Fruit fly (Drosophila melanogaster) whole organism, embryonic: ENCODE data around the gene Ptp4E.

Experiments used
- Atf3 ChIP-seq: fragments of 200-800 bp; sonication (Bioruptor generic); optimal IDR thresholded peaks from 3 replicates; lab custom pipeline; 2016; ENCODE audit warnings: missing biosample characterization, missing genetic modification characterization
- CG10147 ChIP-seq: fragments of 200-800 bp; sonication (Bioruptor generic); optimal IDR thresholded peaks from 2 replicates; lab custom pipeline; 2019; ENCODE audit warnings: missing biosample characterization, mild to moderate bottlenecking, missing genetic modification characterization, moderate library complexity
- CG10366 ChIP-seq: fragments of 200-800 bp; sonication (Bioruptor generic); IDR thresholded peaks from 2 replicates; pipeline ENCODE4 v1.3.6; 2022; ENCODE audit warnings: missing biosample characterization, missing genetic modification characterization
- CG10654 ChIP-seq: fragments of 200-800 bp; sonication (Bioruptor generic); optimal IDR thresholded peaks from 2 replicates; lab custom pipeline; 2016; ENCODE audit warnings: missing biosample characterization, missing genetic modification characterization
- CG11456 ChIP-seq: fragments of 200-800 bp; sonication (Bioruptor generic); IDR thresholded peaks from 3 replicates; pipeline ENCODE4 v1.3.6; 2022; ENCODE audit warnings: missing biosample characterization, missing genetic modification characterization
- CG11560 ChIP-seq: fragments of 200-800 bp; sonication (Bioruptor generic); IDR thresholded peaks from 3 replicates; pipeline ENCODE4 v1.3.6; 2022; ENCODE audit warnings: missing biosample characterization, missing genetic modification characterization
- CG12236 ChIP-seq: fragments of 200-800 bp; sonication (Bioruptor generic); optimal IDR thresholded peaks from 2 replicates; lab custom pipeline; 2016; ENCODE audit warnings: missing biosample characterization, missing genetic modification characterization
- CG1832 ChIP-seq: fragments of 200-800 bp; sonication (Bioruptor generic); optimal IDR thresholded peaks from 2 replicates; lab custom pipeline; 2017; ENCODE audit warnings: missing biosample characterization, mild to moderate bottlenecking, missing genetic modification characterization, inconsistent platforms
- CG2712 ChIP-seq: fragments of 200-800 bp; optimal IDR thresholded peaks from 3 replicates; lab custom pipeline; 2019; ENCODE audit warnings: missing biosample characterization, mild to moderate bottlenecking, missing genetic modification characterization, moderate library complexity
- CG31441 ChIP-seq: fragments of 200-800 bp; sonication (Bioruptor generic); IDR thresholded peaks from 2 replicates; pipeline ENCODE4 v1.3.6; 2022; ENCODE audit warnings: missing biosample characterization, missing genetic modification characterization
- CG4617 ChIP-seq: fragments of 200-800 bp; sonication (Bioruptor generic); optimal IDR thresholded peaks from 3 replicates; lab custom pipeline; 2016; ENCODE audit warnings: missing biosample characterization, missing genetic modification characterization, borderline replicate concordance
- CG5953 ChIP-seq: fragments of 200-800 bp; sonication (Bioruptor generic); IDR thresholded peaks from 2 replicates; pipeline ENCODE4 v1.3.6; 2022; ENCODE audit warnings: missing biosample characterization, missing genetic modification characterization
- CG6654 ChIP-seq: fragments of 200-800 bp; sonication (Bioruptor generic); optimal IDR thresholded peaks from 2 replicates; lab custom pipeline; 2017; ENCODE audit warnings: missing biosample characterization, mild to moderate bottlenecking, missing genetic modification characterization
- CG8478 ChIP-seq: fragments of >200 bp; optimal IDR thresholded peaks from 2 replicates; lab custom pipeline; 2018
- Doc2 ChIP-seq: fragments of 200-800 bp; sonication (Bioruptor generic); IDR thresholded peaks from 2 replicates; pipeline ENCODE4 v1.3.6; 2022; ENCODE audit warnings: missing biosample characterization, missing genetic modification characterization
- Eip74EF ChIP-seq, 2 experiments: fragments of 200-800 bp in 1 of 2; fragments of >200 bp in 1 of 2; sonication (Bioruptor generic) in 1 of 2; optimal IDR thresholded peaks; 2 replicates each; lab custom pipeline; 2017 to 2019; ENCODE audit warnings: missing biosample characterization in 2 of 2, missing genetic modification characterization in 2 of 2, mild to moderate bottlenecking in 1 of 2, moderate library complexity in 1 of 2
- Hey ChIP-seq: fragments of 200-800 bp; sonication (Bioruptor generic); optimal IDR thresholded peaks from 3 replicates; lab custom pipeline; 2018; ENCODE audit warnings: missing biosample characterization, mild to moderate bottlenecking, missing genetic modification characterization
- Hr78 ChIP-seq, 2 experiments: fragments of 200-800 bp in 1 of 2; fragments of >200 bp in 1 of 2; sonication (Bioruptor generic) in 1 of 2; optimal IDR thresholded peaks; 2 replicates each; lab custom pipeline; 2017 to 2019; ENCODE audit warnings: missing biosample characterization in 2 of 2, missing genetic modification characterization in 2 of 2, mild to moderate bottlenecking in 1 of 2, moderate library complexity in 1 of 2
- Jarid2 ChIP-seq: fragments of 200-800 bp; sonication (Bioruptor generic); optimal IDR thresholded peaks from 3 replicates; lab custom pipeline; 2017; ENCODE audit warnings: mild to moderate bottlenecking, missing biosample characterization, missing genetic modification reagents, missing genetic modification characterization
- MTF-1 ChIP-seq: fragments of 200-800 bp; sonication (Bioruptor generic); optimal IDR thresholded peaks from 2 replicates; lab custom pipeline; 2018; ENCODE audit warnings: missing biosample characterization, mild to moderate bottlenecking, missing genetic modification characterization, borderline replicate concordance
- Mad ChIP-seq: fragments of 200-800 bp; sonication (Bioruptor generic); optimal IDR thresholded peaks from 2 replicates; lab custom pipeline; 2016; ENCODE audit warnings: missing biosample characterization, missing genetic modification characterization
- Med ChIP-seq: fragments of 200-800 bp; sonication (Bioruptor generic); peaks from one replicate; lab custom pipeline; 2016; ENCODE audit warnings: missing biosample characterization, missing genetic modification characterization, mild to moderate bottlenecking, inconsistent platforms, moderate library complexity
- Nf-YB ChIP-seq: fragments of 200-800 bp; sonication (Bioruptor generic); optimal IDR thresholded peaks from 3 replicates; lab custom pipeline; 2019; ENCODE audit warnings: missing biosample characterization, mild to moderate bottlenecking, missing genetic modification characterization, moderate library complexity
- Oaz ChIP-seq: fragments of 200-800 bp; sonication (Bioruptor generic); IDR thresholded peaks from 2 replicates; pipeline ENCODE4 v1.3.6; 2022; ENCODE audit warnings: missing biosample characterization, missing genetic modification characterization
- Pdp1 ChIP-seq, 2 experiments: fragments of 200-800 bp; sonication (Bioruptor generic); optimal IDR thresholded peaks; 3 replicates each; lab custom pipeline; 2016; ENCODE audit warnings: missing biosample characterization in 2 of 2, missing genetic modification characterization in 2 of 2, mild to moderate bottlenecking in 1 of 2, moderate library complexity in 1 of 2
- Side ChIP-seq: fragments of 200-800 bp; sonication (Bioruptor generic); optimal IDR thresholded peaks from 2 replicates; lab custom pipeline; 2016; ENCODE audit warnings: missing biosample characterization, missing genetic modification characterization
- Sry-δ ChIP-seq: fragments of 200-800 bp; sonication (Bioruptor generic); optimal IDR thresholded peaks from 2 replicates; lab custom pipeline; 2016; ENCODE audit warnings: missing biosample characterization, missing genetic modification characterization
- Xbp1 ChIP-seq: fragments of 200-800 bp; sonication (Bioruptor generic); optimal IDR thresholded peaks from 3 replicates; lab custom pipeline; 2016; ENCODE audit warnings: missing biosample characterization, mild to moderate bottlenecking, missing genetic modification characterization
- chif ChIP-seq, 2 experiments: fragments of 200-800 bp; sonication (Bioruptor generic); optimal IDR thresholded peaks; 3 replicates each; lab custom pipeline; 2016; ENCODE audit warnings: missing biosample characterization in 2 of 2, missing genetic modification characterization in 2 of 2
- chn ChIP-seq: fragments of 200-800 bp; sonication (Bioruptor generic); optimal IDR thresholded peaks from 2 replicates; lab custom pipeline; 2016; ENCODE audit warnings: missing biosample characterization, missing genetic modification characterization
- dmrt99B ChIP-seq: fragments of 200-800 bp; sonication (Bioruptor generic); optimal IDR thresholded peaks from 2 replicates; lab custom pipeline; 2018; ENCODE audit warnings: missing biosample characterization, mild to moderate bottlenecking, missing genetic modification characterization, moderate library complexity
- dpn ChIP-seq, 2 experiments: fragments of 200-800 bp; sonication (Bioruptor generic); optimal IDR thresholded peaks; 3 replicates each; lab custom pipeline; 2016; ENCODE audit warnings: missing biosample characterization in 2 of 2, missing genetic modification characterization in 2 of 2
- gcm ChIP-seq: fragments of 200-800 bp; sonication (Bioruptor generic); optimal IDR thresholded peaks from 2 replicates; lab custom pipeline; 2019; ENCODE audit warnings: missing biosample characterization, mild to moderate bottlenecking, missing genetic modification characterization, moderate library complexity
- gem ChIP-seq: fragments of 200-800 bp; sonication (Bioruptor generic); optimal IDR thresholded peaks from 2 replicates; lab custom pipeline; 2019; ENCODE audit warnings: missing biosample characterization, mild to moderate bottlenecking, missing genetic modification characterization, moderate library complexity
- gt ChIP-seq: fragments of 200-800 bp; sonication (Bioruptor generic); IDR thresholded peaks from 2 replicates; pipeline ENCODE4 v1.3.6; 2022; ENCODE audit warnings: missing biosample characterization, missing genetic modification characterization
- hth ChIP-seq: fragments of >200 bp; optimal IDR thresholded peaks from 2 replicates; lab custom pipeline; 2017; ENCODE audit warnings: inconsistent platforms
- inv ChIP-seq: fragments of 200-800 bp; sonication (Bioruptor generic); IDR thresholded peaks from 2 replicates; pipeline ENCODE4 v1.3.6; 2022; ENCODE audit warnings: missing biosample characterization, missing genetic modification characterization; ENCODE audit not compliant: partially characterized antibody
- jigr1 ChIP-seq: fragments of 200-800 bp; sonication (Bioruptor generic); IDR thresholded peaks from 3 replicates; pipeline ENCODE4 v1.3.6; 2022; ENCODE audit warnings: missing biosample characterization, missing genetic modification characterization
- jumu ChIP-seq: fragments of 200-800 bp; sonication (Bioruptor generic); optimal IDR thresholded peaks from 3 replicates; lab custom pipeline; 2016; ENCODE audit warnings: missing biosample characterization, missing genetic modification characterization
- lab ChIP-seq: fragments of 200-800 bp; sonication (Bioruptor generic); optimal IDR thresholded peaks from 3 replicates; lab custom pipeline; 2017; ENCODE audit warnings: missing biosample characterization, missing genetic modification characterization, mild to moderate bottlenecking, moderate library complexity, missing genetic modification reagents
- oc ChIP-seq: fragments of 200-800 bp; sonication (Bioruptor generic); optimal IDR thresholded peaks from 2 replicates; lab custom pipeline; 2018; ENCODE audit warnings: missing biosample characterization, mild to moderate bottlenecking, missing genetic modification characterization, moderate library complexity
- peb ChIP-seq: fragments of 200-800 bp; sonication (Bioruptor generic); IDR thresholded peaks from 2 replicates; pipeline ENCODE4 v1.3.6; 2022; ENCODE audit warnings: missing biosample characterization, missing genetic modification characterization
- phol ChIP-seq: fragments of 200-800 bp; sonication (Bioruptor generic); optimal IDR thresholded peaks from 3 replicates; lab custom pipeline; 2018; ENCODE audit warnings: missing biosample characterization, mild to moderate bottlenecking, missing genetic modification characterization, moderate library complexity
- psq ChIP-seq: fragments of 200-800 bp; sonication (Bioruptor generic); optimal IDR thresholded peaks from 2 replicates; lab custom pipeline; 2017; ENCODE audit warnings: missing biosample characterization, missing genetic modification characterization
- salm ChIP-seq: fragments of 200-800 bp; sonication (Bioruptor generic); optimal IDR thresholded peaks from 2 replicates; lab custom pipeline; 2018; ENCODE audit warnings: missing biosample characterization, mild to moderate bottlenecking, missing genetic modification characterization
- shn ChIP-seq: fragments of 200-800 bp; sonication (Bioruptor generic); optimal IDR thresholded peaks from 3 replicates; lab custom pipeline; 2016; ENCODE audit warnings: missing biosample characterization, missing genetic modification characterization
- sisA ChIP-seq: fragments of 200-800 bp; sonication (Bioruptor generic); IDR thresholded peaks from 2 replicates; pipeline ENCODE4 v1.3.6; 2022; ENCODE audit warnings: missing biosample characterization, missing genetic modification characterization
- usp ChIP-seq: fragments of >200 bp; optimal IDR thresholded peaks from 2 replicates; lab custom pipeline; 2017; ENCODE audit warnings: missing biosample characterization, missing genetic modification characterization
- zfh1 ChIP-seq: fragments of 200-800 bp; sonication (Bioruptor generic); IDR thresholded peaks from 3 replicates; pipeline ENCODE4 v1.3.6; 2022; ENCODE audit warnings: missing biosample characterization, missing genetic modification characterization

The Ptp4E gene

dm6 chrX:4909938-4910778 lies 28.8 kb upstream of the Ptp4E start (continued):
- peak; percentile 100 for TF ChIP-seq zfh1
- peak; percentile 99 for TF ChIP-seq psq
- TF ChIP-seq MTF-1 (GFP tag; lab: Kevin White, UChicago): peak; percentile 99
- TF ChIP-seq gcm (GFP tag; lab: Kevin White, UChicago): peak; percentile 100
- peak; percentile 99 for TF ChIP-seq peb (GFP tag; lab: Robert Waterston, UW)
- TF ChIP-seq oc: peak; percentile 100
- TF ChIP-seq Side (GFP tag; lab: Kevin White, UChicago): peak; percentile 100
- TF ChIP-seq gt (GFP tag; lab: Robert Waterston, UW): peak; percentile 99
- peak; percentile 100 for TF ChIP-seq CG2712 (tag; lab: Kevin White, UChicago)
- peak; percentile 100 for TF ChIP-seq chn (GFP tag; lab: Kevin White, UChicago)
- peak; percentile 99 for TF ChIP-seq CG12236 (GFP tag; lab: Kevin White, UChicago)
- peak; percentile 82 for TF ChIP-seq Sry-δ
- TF ChIP-seq CG10366 (GFP tag; lab: Robert Waterston, UW): peak; percentile 100
- TF ChIP-seq Oaz (GFP tag; lab: Robert Waterston, UW): peak; percentile 99
- TF ChIP-seq jumu (GFP tag; lab: Kevin White, UChicago): peak; percentile 100
- no peak for TF ChIP-seq hth (lab: Kevin White, UChicago)
- peak; percentile 99 for TF ChIP-seq Doc2 (GFP tag; lab: Robert Waterston, UW)
- TF ChIP-seq chif (GFP tag; optimal IDR thresholded peaks at IDR 0.05; lab: Kevin White, UChicago): peak; percentile 99 to 100
- peak; percentile 96 for TF ChIP-seq CG11560 (tag; lab: Robert Waterston, UW)
- TF ChIP-seq CG8478: no peak
- peak; percentile 92 for TF ChIP-seq Nf-YB
- peak; percentile 100 for TF ChIP-seq CG5953 (GFP tag; lab: Robert Waterston, UW)
- peak; percentile 99 for TF ChIP-seq jigr1 (GFP tag; lab: Robert Waterston, UW)
- peak; percentile 24 for TF ChIP-seq CG1832 (GFP tag; lab: Kevin White, UChicago)
- peak; percentile 99 for TF ChIP-seq phol (tag; lab: Kevin White, UChicago)
- TF ChIP-seq lab: peak; percentile 100
- peak; percentile 99 for TF ChIP-seq salm
- TF ChIP-seq Eip74EF (GFP tag; optimal IDR thresholded peaks at IDR 0.05; lab: Kevin White, UChicago): peak in 1 of 2 experiments; percentile 99
- TF ChIP-seq sisA (GFP tag; lab: Robert Waterston, UW): peak; percentile 100
- peak; percentile 100 for TF ChIP-seq CG31441 (GFP tag; lab: Robert Waterston, UW)
- peak in 1 of 2 experiments; percentile 98 for TF ChIP-seq Hr78 (GFP tag; optimal IDR thresholded peaks at IDR 0.05; lab: Kevin White, UChicago)
- TF ChIP-seq usp (GFP tag; lab: Kevin White, UChicago): no peak
- peak; percentile 98 for TF ChIP-seq Jarid2 (GFP tag; lab: Kevin White, UChicago)
- TF ChIP-seq Pdp1 (GFP tag; optimal IDR thresholded peaks at IDR 0.05; lab: Kevin White, UChicago): peak; percentile 100
- TF ChIP-seq Atf3 (GFP tag; lab: Kevin White, UChicago): peak; percentile 99
- peak; percentile 100 for TF ChIP-seq Xbp1 (GFP tag; lab: Kevin White, UChicago)
- peak; percentile 100 for TF ChIP-seq gem (tag; lab: Kevin White, UChicago)
- TF ChIP-seq CG4617 (GFP tag; lab: Kevin White, UChicago): peak; percentile 100
- peak; percentile 100 for TF ChIP-seq CG10654 (GFP tag; lab: Kevin White, UChicago)
- peak; percentile 100 for TF ChIP-seq CG10147
- peak; percentile 100 for TF ChIP-seq dpn (GFP tag; optimal IDR thresholded peaks at IDR 0.05; lab: Kevin White, UChicago)
- TF ChIP-seq Hey (tag; lab: Kevin White, UChicago): peak; percentile 98
- peak; percentile 100 for TF ChIP-seq dmrt99B
- peak; percentile 100 for TF ChIP-seq shn (GFP tag; lab: Kevin White, UChicago)
- TF ChIP-seq inv (GFP tag; lab: Robert Waterston, UW): peak; percentile 13; the same call in 1 of the 2 replicates
- peak; percentile 100 for TF ChIP-seq Med
- peak; percentile 100 for TF ChIP-seq Mad (GFP tag; lab: Kevin White, UChicago)
- peak; percentile 95 for TF ChIP-seq CG6654 (GFP tag; lab: Kevin White, UChicago)
- TF ChIP-seq CG11456: peak; percentile 100
